Worm (Caenorhabditis elegans): ENCODE results near the gene F15G9.6.

Gene F15G9.6

DNA sequence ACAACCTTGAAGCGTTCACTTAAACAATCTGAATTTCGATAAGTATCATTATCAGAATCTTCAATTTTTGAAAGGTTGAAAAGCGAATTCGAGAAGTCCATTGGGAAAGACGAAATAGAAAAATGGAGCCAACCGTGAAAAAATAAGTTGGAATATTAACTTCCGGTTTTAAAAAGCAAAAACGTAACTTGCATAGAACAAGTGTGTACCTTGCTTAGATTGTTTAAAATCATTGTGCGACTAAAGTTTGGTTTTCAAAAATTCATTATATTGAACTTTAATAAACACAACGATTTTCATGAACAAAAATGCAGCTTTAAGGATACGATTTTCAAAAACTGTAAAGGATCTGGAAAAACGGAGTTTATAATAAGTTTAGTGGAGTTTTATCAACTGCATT, 4.1 kb downstream of the F15G9.6 start, which contains the start of gene F15G9.2:
Gene F15G9.2 (minus strand): TSS at position 101 of the 400 bp plus-strand sequence.
- TF ChIP-seq Y116A8C.19 (tag; optimal IDR thresholded peaks at IDR 0.05; ENCODE audit: borderline replicate concordance) = no peak
- no peak for TF ChIP-seq jun-1 (tag; optimal IDR thresholded peaks at IDR 0.05)
- TF ChIP-seq elt-3 (tag; optimal IDR thresholded peaks at IDR 0.05) = no peak
- TF ChIP-seq nhr-11 (tag; optimal IDR thresholded peaks at IDR 0.05) = no peak
- TF ChIP-seq nhr-85 (tag) = no peak
- TF ChIP-seq fkh-8 (tag; optimal IDR thresholded peaks at IDR 0.05) = no peak
- no peak for TF ChIP-seq pqm-1 (tag; optimal IDR thresholded peaks at IDR 0.05)
- TF ChIP-seq irx-1 (tag; optimal IDR thresholded peaks at IDR 0.05) = no peak
- TF ChIP-seq lin-15B (tag; optimal IDR thresholded peaks at IDR 0.05) = no peak
- TF ChIP-seq lin-39 (tag; optimal IDR thresholded peaks at IDR 0.05) = no peak

DNA sequence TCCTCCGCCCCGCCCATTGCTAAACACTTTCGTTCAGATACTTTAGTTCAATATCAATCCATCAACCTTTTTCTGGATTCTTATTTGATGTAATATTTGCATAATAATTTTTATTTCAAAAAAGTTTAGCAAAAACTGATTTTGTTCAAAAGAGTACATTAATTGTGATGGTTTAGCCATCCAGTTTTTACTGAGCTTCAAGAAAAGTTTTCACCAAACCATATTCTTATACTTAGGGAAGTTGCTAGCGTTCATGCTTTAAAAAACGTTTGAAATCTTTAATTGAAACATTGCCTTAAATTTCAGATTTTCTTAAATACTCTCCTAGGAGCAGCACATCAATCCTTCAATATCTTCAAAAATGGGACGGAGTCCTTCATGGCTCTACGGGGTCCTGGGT, 7.7 kb downstream of the F15G9.6 start, which contains the start of gene him-4:
Gene him-4 (plus strand): TSS at position 301 of the 400 bp plus-strand sequence.
- TF ChIP-seq skn-1 (tag; optimal IDR thresholded peaks at IDR 0.05) (no peak), ets-5 (GFP tag; IDR thresholded peaks at IDR 0.05) (no peak), nhr-237 (tag; optimal IDR thresholded peaks at IDR 0.05) (no peak), nhr-19 (GFP tag; conservative IDR thresholded peaks at IDR 0.05) (no peak), egl-27 (tag; optimal IDR thresholded peaks at IDR 0.05) (no peak), fkh-10 (GFP tag; optimal IDR thresholded peaks at IDR 0.05) (no peak), hlh-4 (tag; optimal IDR thresholded peaks at IDR 0.05) (no peak), nhr-11 (tag; optimal IDR thresholded peaks at IDR 0.05) (no peak), C34B4.2 (tag; optimal IDR thresholded peaks at IDR 0.05) (no peak), isw-1 (GFP tag; IDR thresholded peaks at IDR 0.05) (no peak), nhr-20 (tag; optimal IDR thresholded peaks at IDR 0.05) (no peak), mdl-1 (tag; optimal IDR thresholded peaks at IDR 0.05) (no peak), sptf-1 (tag; optimal IDR thresholded peaks at IDR 0.05) (no peak), swsn-7 (tag; optimal IDR thresholded peaks at IDR 0.05) (no peak), Y116A8C.19 (tag; optimal IDR thresholded peaks at IDR 0.05; ENCODE audit: borderline replicate concordance) (no peak), fkh-4 (tag; optimal IDR thresholded peaks at IDR 0.05; ENCODE audit: borderline replicate concordance) (no peak), nhr-85 (tag) (no peak), zag-1 (tag; optimal IDR thresholded peaks at IDR 0.05) (no peak)

DNA sequence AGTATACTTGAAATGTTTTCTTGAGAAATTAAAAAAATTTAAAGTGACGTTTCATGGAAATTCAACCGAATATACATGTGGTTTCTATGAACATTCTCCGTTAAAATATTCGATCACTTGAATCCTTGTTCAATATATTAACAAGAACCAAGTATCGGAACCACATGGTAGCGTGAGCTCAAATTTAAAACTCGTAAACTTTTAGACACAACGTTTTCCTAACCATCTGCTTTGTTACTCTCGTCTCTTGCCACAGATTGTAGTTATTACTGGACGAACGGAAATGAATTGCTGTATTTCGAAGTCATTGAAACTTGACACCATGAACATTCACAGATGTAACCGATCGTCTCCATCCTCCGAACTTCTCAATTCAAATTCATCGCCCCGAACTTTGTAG, 9.5 kb downstream of the F15G9.6 start:
- no peak for TF ChIP-seq ces-1 (GFP tag; optimal IDR thresholded peaks at IDR 0.05)
- TF ChIP-seq C34B4.2 (tag; optimal IDR thresholded peaks at IDR 0.05) = no peak
- no peak for TF ChIP-seq pag-3 (tag; optimal IDR thresholded peaks at IDR 0.05; ENCODE audit: borderline replicate concordance, insufficient read depth)
- peak; percentile 96 for TF ChIP-seq dsc-1 (tag; optimal IDR thresholded peaks at IDR 0.05)
- no peak for TF ChIP-seq lin-13 (GFP tag; optimal IDR thresholded peaks at IDR 0.05)
- TF ChIP-seq zag-1 (tag; optimal IDR thresholded peaks at IDR 0.05) = no peak
- TF ChIP-seq ceh-88 (GFP tag; IDR thresholded peaks at IDR 0.05) = no peak
- no peak for TF ChIP-seq lsy-2 (tag; optimal IDR thresholded peaks at IDR 0.05)
- TF ChIP-seq fkh-4 (tag; optimal IDR thresholded peaks at IDR 0.05; ENCODE audit: borderline replicate concordance) = peak; percentile 77
- no peak for TF ChIP-seq rnt-1 (tag; optimal IDR thresholded peaks at IDR 0.05)

ce11 chrX:9735479-9735878, 25.9 kb downstream of the F15G9.6 start:
- TF ChIP-seq zip-4 (GFP tag; optimal IDR thresholded peaks at IDR 0.05) (no peak), lsy-2 (tag; optimal IDR thresholded peaks at IDR 0.05) (no peak), jun-1 (tag; optimal IDR thresholded peaks at IDR 0.05) (no peak), tbx-2 (tag; optimal IDR thresholded peaks at IDR 0.05) (no peak), rnt-1 (tag; optimal IDR thresholded peaks at IDR 0.05) (peak; percentile 45), mdl-1 (tag; optimal IDR thresholded peaks at IDR 0.05) (no peak), nhr-28 (tag; optimal IDR thresholded peaks at IDR 0.05) (no peak), nhr-12 (tag; optimal IDR thresholded peaks at IDR 0.05) (no peak), fkh-4 (tag; optimal IDR thresholded peaks at IDR 0.05; ENCODE audit: borderline replicate concordance) (no peak), nhr-77 (tag; optimal IDR thresholded peaks at IDR 0.05) (no peak), efl-3 (GFP tag; optimal IDR thresholded peaks at IDR 0.05) (no peak), ceh-82 (tag; optimal IDR thresholded peaks at IDR 0.05) (no peak), nhr-20 (tag; optimal IDR thresholded peaks at IDR 0.05) (no peak), ceh-90 (tag; optimal IDR thresholded peaks at IDR 0.05) (no peak), efl-1 (optimal IDR thresholded peaks at IDR 0.05) (no peak), efl-1 (GFP tag; optimal IDR thresholded peaks at IDR 0.05 in 1 of 2) (peak in 1 of 2 experiments; percentile 79), pag-3 (tag; optimal IDR thresholded peaks at IDR 0.05; ENCODE audit: borderline replicate concordance, insufficient read depth) (no peak), dsc-1 (tag; optimal IDR thresholded peaks at IDR 0.05) (peak; percentile 77), lir-3 (tag; optimal IDR thresholded peaks at IDR 0.05; ENCODE audit: poor library complexity) (no peak), mab-9 (GFP tag; IDR thresholded peaks at IDR 0.05) (no peak), nhr-237 (tag; optimal IDR thresholded peaks at IDR 0.05) (no peak), ceh-88 (GFP tag; IDR thresholded peaks at IDR 0.05) (no peak), sup-37 (GFP tag; optimal IDR thresholded peaks at IDR 0.05) (no peak), swsn-7 (tag; optimal IDR thresholded peaks at IDR 0.05) (no peak), pax-3 (tag; optimal IDR thresholded peaks at IDR 0.05) (no peak)

Data from whole organism, L1 larva.